Worm (Caenorhabditis elegans): Measurements from ENCODE around the gene faxc-2.

Gene faxc-2

ce11 chrII:13279216-13280123, 29.6 kb upstream of the faxc-2 start:
- TF ChIP-seq sma-3 (GFP tag; optimal IDR thresholded peaks at IDR 0.05) = peak; percentile 28
- peak; percentile 54 for TF ChIP-seq ztf-4 (tag; optimal IDR thresholded peaks at IDR 0.05)
- no peak for TF ChIP-seq ztf-11 (tag; optimal IDR thresholded peaks at IDR 0.05)
- TF ChIP-seq unc-55 (GFP tag; optimal IDR thresholded peaks at IDR 0.05) = peak; percentile 0

- TF ChIP-seq ztf-1 (GFP tag; conservative IDR thresholded peaks at IDR 0.05) (no peak), C34F6.9 (tag; optimal IDR thresholded peaks at IDR 0.05) (no peak), ztf-11 (tag; optimal IDR thresholded peaks at IDR 0.05) (no peak), lin-11 (tag; optimal IDR thresholded peaks at IDR 0.05) (no peak), peb-1 (tag; optimal IDR thresholded peaks at IDR 0.05) (no peak)
Observed at ce11 chrII:13282566-13282965, 26.5 kb upstream of the faxc-2 start.

- no peak for TF ChIP-seq elt-3 (tag; optimal IDR thresholded peaks at IDR 0.05)
- TF ChIP-seq ztf-1 (GFP tag; conservative IDR thresholded peaks at IDR 0.05) = no peak
- TF ChIP-seq nhr-21 (tag; optimal IDR thresholded peaks at IDR 0.05) = no peak
- no peak for TF ChIP-seq ama-1 (optimal IDR thresholded peaks at IDR 0.05)
- TF ChIP-seq egl-27 (tag; optimal IDR thresholded peaks at IDR 0.05) = no peak
- no peak for TF ChIP-seq nhr-11 (tag; optimal IDR thresholded peaks at IDR 0.05)
- no peak for TF ChIP-seq sma-3 (GFP tag; optimal IDR thresholded peaks at IDR 0.05)
- no peak for TF ChIP-seq zag-1 (tag; optimal IDR thresholded peaks at IDR 0.05)
- TF ChIP-seq aly-2 (tag; optimal IDR thresholded peaks at IDR 0.05) = no peak
- no peak for TF ChIP-seq ceh-16 (tag; optimal IDR thresholded peaks at IDR 0.05)
- no peak for TF ChIP-seq nhr-237 (tag; optimal IDR thresholded peaks at IDR 0.05)
- no peak for TF ChIP-seq blmp-1 (tag; optimal IDR thresholded peaks at IDR 0.05; ENCODE audit: insufficient read depth)
Observed at ce11 chrII:13283486-13283885, 25.6 kb upstream of the faxc-2 start.

ce11 chrII:13284148-13284547, 24.9 kb upstream of the faxc-2 start:
- no peak for TF ChIP-seq unc-55 (GFP tag; optimal IDR thresholded peaks at IDR 0.05)
- TF ChIP-seq snpc-4 (tag; optimal IDR thresholded peaks at IDR 0.05) = no peak
- TF ChIP-seq nhr-6 (tag; optimal IDR thresholded peaks at IDR 0.05) = no peak
- TF ChIP-seq lsy-2 (tag; optimal IDR thresholded peaks at IDR 0.05) = no peak
- TF ChIP-seq skn-1 (tag; optimal IDR thresholded peaks at IDR 0.05) = no peak

ce11 chrII:13285729-13286128, 23.4 kb upstream of the faxc-2 start, which contains the start of gene ztf-22:
ztf-22 (minus strand) TSS chrII:13285829.
- TF ChIP-seq lsy-2 (tag; optimal IDR thresholded peaks at IDR 0.05) = no peak

DNA sequence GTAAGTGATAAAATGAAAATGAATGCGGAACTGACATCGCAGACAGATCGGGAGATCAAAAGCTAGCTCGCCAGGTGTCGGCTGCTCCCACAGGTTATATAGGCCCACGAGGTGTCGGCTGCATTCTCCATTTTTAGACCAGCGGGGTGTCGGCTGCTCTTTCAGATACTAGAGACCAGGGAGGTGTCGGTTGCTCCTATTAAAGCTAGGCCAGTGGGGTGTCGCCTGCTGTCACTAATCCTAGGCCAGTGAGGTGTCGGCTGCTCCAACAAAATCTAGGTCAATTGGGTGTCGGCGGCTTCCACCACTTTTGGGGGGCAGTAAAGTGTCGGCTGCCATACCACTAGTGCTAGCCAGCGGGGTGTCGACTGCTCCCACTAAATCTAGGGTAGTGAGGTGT, 19.2 kb upstream of the faxc-2 start:
- no peak for TF ChIP-seq lsy-2 (tag; optimal IDR thresholded peaks at IDR 0.05)
- no peak for TF ChIP-seq mbf-1 (tag; optimal IDR thresholded peaks at IDR 0.05)
- TF ChIP-seq ceh-82 (tag; optimal IDR thresholded peaks at IDR 0.05) = no peak
- TF ChIP-seq snpc-4 (tag; optimal IDR thresholded peaks at IDR 0.05) = peak; percentile 39

DNA sequence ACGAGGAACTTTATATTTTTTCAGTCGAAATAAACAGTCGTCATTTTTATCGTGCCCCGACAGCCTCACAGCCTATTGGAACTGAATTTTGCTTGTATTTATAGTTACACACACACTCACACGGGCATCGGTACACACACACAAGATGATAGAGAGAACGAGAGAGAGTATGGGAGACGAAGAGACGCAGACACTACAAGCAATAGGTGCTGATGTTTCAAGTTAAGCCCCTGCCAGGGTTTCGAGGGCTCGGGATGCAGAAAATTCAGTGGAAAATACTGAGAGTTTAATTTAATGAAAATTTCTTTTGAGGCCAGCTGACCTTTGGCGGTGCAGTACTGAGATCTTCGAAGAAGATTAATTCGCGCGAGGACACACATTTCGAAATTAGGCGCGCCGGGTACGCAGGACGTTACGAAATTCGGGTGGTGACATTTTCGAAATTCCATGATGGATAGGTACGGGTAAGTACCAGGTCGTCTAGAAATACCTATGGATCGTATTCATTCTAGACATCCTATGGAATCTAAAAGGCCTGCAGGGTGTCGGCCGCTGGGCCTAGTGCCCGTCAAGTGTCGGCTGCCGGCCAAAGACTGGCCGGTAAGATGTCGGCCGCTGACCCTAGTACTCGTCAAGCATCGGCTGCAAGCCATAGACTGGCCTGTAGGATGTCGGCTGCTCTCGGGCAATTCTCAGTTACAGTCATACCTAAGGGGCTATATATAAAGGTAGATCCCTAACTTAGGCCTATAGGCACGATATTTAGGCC, 18.4 kb upstream of the faxc-2 start:
- TF ChIP-seq unc-55 (GFP tag; optimal IDR thresholded peaks at IDR 0.05) = peak; percentile 7
- TF ChIP-seq F13H6.1 (tag; optimal IDR thresholded peaks at IDR 0.05) = peak; percentile 35
- TF ChIP-seq C34F6.9 (tag; optimal IDR thresholded peaks at IDR 0.05) = peak; percentile 12
- peak; percentile 43 for TF ChIP-seq nhr-129 (tag; optimal IDR thresholded peaks at IDR 0.05)
- peak; percentile 25 for TF ChIP-seq sma-9 (GFP tag; optimal IDR thresholded peaks at IDR 0.05)
- no peak for TF ChIP-seq sma-9 (tag; optimal IDR thresholded peaks at IDR 0.05)
- TF ChIP-seq ZK546.5 (tag; optimal IDR thresholded peaks at IDR 0.05) = no peak
- TF ChIP-seq elt-3 (tag; optimal IDR thresholded peaks at IDR 0.05) = no peak
- TF ChIP-seq nhr-25 (tag; optimal IDR thresholded peaks at IDR 0.05) = peak; percentile 47
- peak; percentile 41 for TF ChIP-seq snpc-4 (tag; optimal IDR thresholded peaks at IDR 0.05)
- peak; percentile 33 for TF ChIP-seq ama-1 (optimal IDR thresholded peaks at IDR 0.05)
- TF ChIP-seq ceh-16 (tag; optimal IDR thresholded peaks at IDR 0.05) = peak; percentile 46
- no peak for TF ChIP-seq skn-1 (tag; optimal IDR thresholded peaks at IDR 0.05)

Measured in whole organism, L2 larva.